Fruit fly (Drosophila melanogaster) whole organism, pupa: ENCODE data around the gene CG31021.

ENCODE experiments used
- CG10348 ChIP-seq: fragments of 200-800 bp; sonication (Bioruptor generic); IDR thresholded peaks from 2 replicates; pipeline ENCODE4 v1.3.6; 2022; ENCODE audit warnings: missing biosample characterization, missing genetic modification characterization
- CG12605 ChIP-seq: fragments of 200-800 bp; sonication (Bioruptor generic); IDR thresholded peaks from 2 replicates; pipeline ENCODE4 v1.3.6; 2022; ENCODE audit warnings: missing biosample characterization, missing genetic modification characterization
- CG13204 ChIP-seq: fragments of 200-800 bp; sonication (Bioruptor generic); optimal IDR thresholded peaks from 2 replicates; lab custom pipeline; 2018; ENCODE audit warnings: missing biosample characterization, mild to moderate bottlenecking, missing genetic modification characterization, moderate library complexity
- CG14655 ChIP-seq: fragments of 200-800 bp; sonication (Bioruptor generic); optimal IDR thresholded peaks from 3 replicates; lab custom pipeline; 2017; ENCODE audit warnings: mild to moderate bottlenecking, missing biosample characterization, missing genetic modification reagents, missing genetic modification characterization
- CG15710 ChIP-seq: fragments of 200-800 bp; sonication (Bioruptor generic); optimal IDR thresholded peaks from 2 replicates; lab custom pipeline; 2018; ENCODE audit warnings: missing biosample characterization, mild to moderate bottlenecking, missing genetic modification characterization, moderate library complexity
- CG17806 ChIP-seq: fragments of 200-800 bp; sonication (Bioruptor generic); optimal IDR thresholded peaks from 2 replicates; lab custom pipeline; 2018; ENCODE audit warnings: missing biosample characterization, mild to moderate bottlenecking, missing genetic modification characterization, moderate library complexity
- CG32121 ChIP-seq: fragments of 200-800 bp; sonication (Bioruptor generic); IDR thresholded peaks from 2 replicates; pipeline ENCODE4 v1.3.6; 2022; ENCODE audit warnings: missing biosample characterization, missing genetic modification characterization
- CG34367 ChIP-seq: fragments of 200-800 bp; sonication (Bioruptor generic); optimal IDR thresholded peaks from 2 replicates; lab custom pipeline; 2018; ENCODE audit warnings: missing biosample characterization, mild to moderate bottlenecking, missing genetic modification characterization
- CG4496 ChIP-seq: fragments of 200-800 bp; sonication (Bioruptor generic); IDR thresholded peaks from 3 replicates; pipeline ENCODE4 v1.3.6; 2022; ENCODE audit warnings: missing biosample characterization, missing genetic modification characterization
- CG8159 ChIP-seq: fragments of 200-800 bp; sonication (Bioruptor generic); optimal IDR thresholded peaks from 3 replicates; lab custom pipeline; 2018; ENCODE audit warnings: missing biosample characterization, mild to moderate bottlenecking, missing genetic modification characterization, moderate library complexity
- CG8301 ChIP-seq: fragments of 200-800 bp; sonication (Bioruptor generic); optimal IDR thresholded peaks from 2 replicates; lab custom pipeline; 2018; ENCODE audit warnings: missing biosample characterization, mild to moderate bottlenecking, missing genetic modification characterization
- CG9948 ChIP-seq: fragments of 200-800 bp; sonication (Bioruptor generic); optimal IDR thresholded peaks from 2 replicates; lab custom pipeline; 2018; ENCODE audit warnings: missing biosample characterization, mild to moderate bottlenecking, missing genetic modification characterization, moderate library complexity
- D1 ChIP-seq: fragments of 200-800 bp; sonication (Bioruptor generic); optimal IDR thresholded peaks from 2 replicates; lab custom pipeline; 2018; ENCODE audit warnings: missing biosample characterization, mild to moderate bottlenecking, missing genetic modification characterization, moderate library complexity
- EcR ChIP-seq: fragments of 200-800 bp; sonication (Bioruptor generic); optimal IDR thresholded peaks from 3 replicates; lab custom pipeline; 2019; ENCODE audit warnings: missing biosample characterization, missing genetic modification characterization, mild to moderate bottlenecking, moderate library complexity, missing genetic modification reagents
- Ets98B ChIP-seq: fragments of 200-800 bp; sonication (Bioruptor generic); IDR thresholded peaks from 2 replicates; pipeline ENCODE4 v1.3.6; 2022; ENCODE audit warnings: missing biosample characterization, missing genetic modification characterization
- Pif1A ChIP-seq: fragments of 200-800 bp; sonication (Bioruptor generic); optimal IDR thresholded peaks from 3 replicates; lab custom pipeline; 2016; ENCODE audit warnings: missing biosample characterization, missing genetic modification characterization
- Pif1B ChIP-seq: fragments of 200-800 bp; sonication (Bioruptor generic); optimal IDR thresholded peaks from 3 replicates; lab custom pipeline; 2016; ENCODE audit warnings: missing biosample characterization, missing genetic modification characterization
- Snoo ChIP-seq: fragments of 200-800 bp; sonication (Bioruptor generic); optimal IDR thresholded peaks from 3 replicates; lab custom pipeline; 2017; ENCODE audit warnings: missing biosample characterization, mild to moderate bottlenecking, missing genetic modification characterization, inconsistent platforms
- fd96Ca ChIP-seq: fragments of 200-800 bp; sonication (Bioruptor generic); IDR thresholded peaks from 3 replicates; pipeline ENCODE4 v1.3.6; 2022; ENCODE audit warnings: missing biosample characterization, missing genetic modification characterization
- gl ChIP-seq: fragments of 200-800 bp; sonication (Bioruptor generic); optimal IDR thresholded peaks from 2 replicates; lab custom pipeline; 2018; ENCODE audit warnings: missing biosample characterization, mild to moderate bottlenecking, missing genetic modification characterization
- rn ChIP-seq: fragments of 200-800 bp; sonication (Bioruptor generic); IDR thresholded peaks from 2 replicates; pipeline ENCODE4 v1.3.6; 2022; ENCODE audit warnings: missing biosample characterization, missing genetic modification characterization

CG31021 gene

dm6 chr3R:30599404-30599980, 2.5 kb upstream of the CG31021 start:
- TF ChIP-seq gl (tag; lab: Kevin White, UChicago): no peak
- no peak for TF ChIP-seq D1 (tag; lab: Kevin White, UChicago)
- no peak for TF ChIP-seq Pif1A
- no peak for TF ChIP-seq EcR (GFP tag; lab: Kevin White, UChicago)
- TF ChIP-seq CG9948 (tag; lab: Kevin White, UChicago): no peak
- TF ChIP-seq Pif1B: no peak
- no peak for TF ChIP-seq CG15710
- no peak for TF ChIP-seq Snoo (tag; lab: Kevin White, UChicago)
- TF ChIP-seq rn (GFP tag; lab: Robert Waterston, UW): no peak
- TF ChIP-seq CG8159 (tag; lab: Kevin White, UChicago): no peak
- TF ChIP-seq CG8301 (tag; lab: Kevin White, UChicago): no peak
- no peak for TF ChIP-seq Ets98B
- TF ChIP-seq CG14655 (GFP tag; lab: Kevin White, UChicago): no peak
- TF ChIP-seq CG10348: no peak
- no peak for TF ChIP-seq CG12605 (GFP tag; lab: Robert Waterston, UW)

- TF ChIP-seq CG4496 (GFP tag; lab: Robert Waterston, UW): peak; percentile 97
- peak; percentile 78 for TF ChIP-seq CG34367 (tag; lab: Kevin White, UChicago)
- TF ChIP-seq CG13204: peak; percentile 54
- TF ChIP-seq Snoo (tag; lab: Kevin White, UChicago): peak; percentile 88
- peak; percentile 95 for TF ChIP-seq CG12605 (GFP tag; lab: Robert Waterston, UW)
- peak; percentile 92 for TF ChIP-seq Pif1B
- peak; percentile 82 for TF ChIP-seq rn (GFP tag; lab: Robert Waterston, UW)
- TF ChIP-seq gl (tag; lab: Kevin White, UChicago): peak; percentile 35
- TF ChIP-seq CG15710: peak; percentile 83
- TF ChIP-seq CG9948 (tag; lab: Kevin White, UChicago): peak; percentile 77
- peak; percentile 87 for TF ChIP-seq CG14655 (GFP tag; lab: Kevin White, UChicago)
- TF ChIP-seq Ets98B: peak; percentile 97
- no peak for TF ChIP-seq D1 (tag; lab: Kevin White, UChicago)
- peak; percentile 58 for TF ChIP-seq EcR (GFP tag; lab: Kevin White, UChicago)
- TF ChIP-seq CG10348: 0 out of 2 replicates have a peak, but pooled peaks have one; percentile 15
- peak; percentile 93 for TF ChIP-seq fd96Ca (GFP tag; lab: Robert Waterston, UW)
- peak; percentile 88 for TF ChIP-seq CG17806 (tag; lab: Kevin White, UChicago)
- TF ChIP-seq Pif1A: peak; percentile 94
- peak; percentile 88 for TF ChIP-seq CG8301 (tag; lab: Kevin White, UChicago)
- TF ChIP-seq CG8159 (tag; lab: Kevin White, UChicago): peak; percentile 86
- TF ChIP-seq CG32121 (GFP tag; lab: Robert Waterston, UW): peak; percentile 96
Measured at dm6 chr3R:30600154-30601009, 1.6 kb upstream of the CG31021 start.

dm6 chr3R:30603881-30604280, 1.9 kb downstream of the CG31021 start, which contains the start of gene PH4alphaNE3:
Gene PH4alphaNE3 (plus strand): TSS chr3R:30604181.
- no peak for TF ChIP-seq D1 (tag; lab: Kevin White, UChicago)
- no peak for TF ChIP-seq CG4496 (GFP tag; lab: Robert Waterston, UW)
- TF ChIP-seq CG17806 (tag; lab: Kevin White, UChicago): no peak
- TF ChIP-seq CG34367 (tag; lab: Kevin White, UChicago): no peak
- no peak for TF ChIP-seq Snoo (tag; lab: Kevin White, UChicago)
- TF ChIP-seq CG8301 (tag; lab: Kevin White, UChicago): no peak
- TF ChIP-seq CG32121 (GFP tag; lab: Robert Waterston, UW): no peak
- TF ChIP-seq CG9948 (tag; lab: Kevin White, UChicago): no peak
- TF ChIP-seq CG12605 (GFP tag; lab: Robert Waterston, UW): no peak
- no peak for TF ChIP-seq Pif1A
- no peak for TF ChIP-seq CG15710

dm6 chr3R:30605889-30606288, 3.9 kb downstream of the CG31021 start, which contains the start of gene CG31016:
Gene CG31016 (plus strand): TSS chr3R:30606189.
- TF ChIP-seq fd96Ca (GFP tag; lab: Robert Waterston, UW): no peak
- no peak for TF ChIP-seq Pif1A
- TF ChIP-seq Snoo (tag; lab: Kevin White, UChicago): no peak
- no peak for TF ChIP-seq CG14655 (GFP tag; lab: Kevin White, UChicago)
- TF ChIP-seq Ets98B: no peak
- TF ChIP-seq CG34367 (tag; lab: Kevin White, UChicago): no peak
- TF ChIP-seq CG13204: no peak
- no peak for TF ChIP-seq CG32121 (GFP tag; lab: Robert Waterston, UW)
- TF ChIP-seq CG9948 (tag; lab: Kevin White, UChicago): no peak
- TF ChIP-seq CG4496 (GFP tag; lab: Robert Waterston, UW): no peak
- TF ChIP-seq CG8301 (tag; lab: Kevin White, UChicago): no peak
- no peak for TF ChIP-seq CG10348
- TF ChIP-seq CG17806 (tag; lab: Kevin White, UChicago): no peak
- TF ChIP-seq EcR (GFP tag; lab: Kevin White, UChicago): no peak
- TF ChIP-seq CG8159 (tag; lab: Kevin White, UChicago): no peak
- TF ChIP-seq CG12605 (GFP tag; lab: Robert Waterston, UW): no peak
- TF ChIP-seq Pif1B: no peak
- no peak for TF ChIP-seq D1 (tag; lab: Kevin White, UChicago)
- TF ChIP-seq gl (tag; lab: Kevin White, UChicago): no peak
